Fruit fly (Drosophila melanogaster): ENCODE results near the gene Pgant5.

dm6 chr2L:5037402-5037860 lies 56.0 kb downstream of the Pgant5 start, which contains the start of the genes CG14042 and SP555:
- TF ChIP-seq CG8944 (GFP tag; optimal IDR thresholded peaks at IDR 0.05) (no peak), sob (GFP tag; IDR thresholded peaks at IDR 0.05) (no peak), Rx (GFP tag; IDR thresholded peaks at IDR 0.05) (no peak), tgo (GFP tag; IDR thresholded peaks at IDR 0.05) (no peak), sr (GFP tag; IDR thresholded peaks at IDR 0.05) (no peak), Lpt (GFP tag; optimal IDR thresholded peaks at IDR 0.05) (no peak), Usf (GFP tag; optimal IDR thresholded peaks at IDR 0.05) (no peak), sc (optimal IDR thresholded peaks at IDR 0.05) (no peak), sc (GFP tag; optimal IDR thresholded peaks at IDR 0.05) (no peak), Adf1 (GFP tag; IDR thresholded peaks at IDR 0.05) (no peak), pan (optimal IDR thresholded peaks at IDR 0.05) (no peak), pan (GFP tag; optimal IDR thresholded peaks at IDR 0.05 in 1 of 2, IDR thresholded peaks at IDR 0.05 in 1 of 2) (no peak)
